Fruit fly (Drosophila melanogaster) whole organism, wandering third instar larva: ENCODE measurements around the gene Samuel.

Experiments
- Abd-B ChIP-seq: fragments of >200 bp; optimal IDR thresholded peaks from 2 replicates; lab custom pipeline; 2017; ENCODE audit warnings: missing biosample characterization, missing genetic modification characterization
- HLH106 ChIP-seq: fragments of 200-800 bp; optimal IDR thresholded peaks from 3 replicates; lab custom pipeline; 2019; ENCODE audit warnings: missing biosample characterization, mild to moderate bottlenecking, missing genetic modification characterization, moderate library complexity
- Hnf4 ChIP-seq: fragments of 200-800 bp; sonication (Bioruptor generic); optimal IDR thresholded peaks from 2 replicates; lab custom pipeline; 2016; ENCODE audit warnings: missing biosample characterization, mild to moderate bottlenecking, missing genetic modification characterization
- OdsH ChIP-seq: fragments of 200-800 bp; sonication (Bioruptor generic); optimal IDR thresholded peaks from 2 replicates; lab custom pipeline; 2016; ENCODE audit warnings: missing biosample characterization, mild to moderate bottlenecking, missing genetic modification characterization
- br ChIP-seq: fragments of 200-800 bp; sonication (Bioruptor generic); optimal IDR thresholded peaks from 2 replicates; lab custom pipeline; 2016; ENCODE audit warnings: missing biosample characterization, missing genetic modification characterization
- h ChIP-seq: fragments of 200-800 bp; sonication (Bioruptor generic); optimal IDR thresholded peaks from 3 replicates; lab custom pipeline; 2016; ENCODE audit warnings: missing biosample characterization, mild to moderate bottlenecking, missing genetic modification characterization
- pan ChIP-seq: fragments of >200 bp; optimal IDR thresholded peaks from 2 replicates; lab custom pipeline; 2017
- rgr ChIP-seq: fragments of 200-800 bp; sonication (Bioruptor generic); optimal IDR thresholded peaks from 3 replicates; lab custom pipeline; 2016; ENCODE audit warnings: missing biosample characterization, mild to moderate bottlenecking, missing genetic modification characterization
- sage ChIP-seq: fragments of 200-800 bp; sonication (Bioruptor generic); optimal IDR thresholded peaks from 2 replicates; lab custom pipeline; 2016; ENCODE audit warnings: missing biosample characterization, mild to moderate bottlenecking, missing genetic modification characterization

- TF ChIP-seq sage (GFP tag; lab: Kevin White, UChicago) (no peak), h (GFP tag; lab: Kevin White, UChicago) (no peak), rgr (no peak), pan (lab: Kevin White, UChicago) (no peak), br (GFP tag; lab: Kevin White, UChicago) (no peak), OdsH (GFP tag; lab: Kevin White, UChicago) (no peak), HLH106 (tag; lab: Kevin White, UChicago) (no peak), Hnf4 (no peak), Abd-B (GFP tag; lab: Kevin White, UChicago) (no peak)
These were observed 18.3 kb upstream of the Samuel start, which contains the start of gene AstCC for dm6 chr2L:11085129-11085528.
